Worm (Caenorhabditis elegans) whole organism, L2 larva: ENCODE data around the gene C35B1.4.

ENCODE experiments used
- C34F6.9 ChIP-seq: fragments of 150-350 bp; optimal IDR thresholded peaks from 2 replicates; lab custom pipeline; 2014; ENCODE audit warnings: missing biosample characterization, missing genetic modification characterization
- R02D3.7 ChIP-seq: fragments of 150-350 bp; optimal IDR thresholded peaks from 2 replicates; lab custom pipeline; 2014; ENCODE audit warnings: missing biosample characterization, missing genetic modification characterization
- ama-1 ChIP-seq: fragments of 150-350 bp; optimal IDR thresholded peaks from 2 replicates; lab custom pipeline; 2018; ENCODE audit warnings: inconsistent platforms
- ceh-82 ChIP-seq: fragments of 150-350 bp; optimal IDR thresholded peaks from 2 replicates; lab custom pipeline; 2014; ENCODE audit warnings: missing biosample characterization, missing genetic modification characterization
- crh-2 ChIP-seq: sonication (generic microtip); optimal IDR thresholded peaks from 2 replicates; lab custom pipeline; 2017; ENCODE audit warnings: missing biosample characterization, missing genetic modification characterization
- gmeb-1 ChIP-seq: fragments of 150-350 bp; optimal IDR thresholded peaks from 2 replicates; lab custom pipeline; 2014; ENCODE audit warnings: missing biosample characterization, missing genetic modification characterization
- mab-5 ChIP-seq: fragments of 150-350 bp; optimal IDR thresholded peaks from 2 replicates; lab custom pipeline; 2014; ENCODE audit warnings: missing biosample characterization, missing genetic modification characterization
- mdl-1 ChIP-seq, 2 experiments: fragments of 150-350 bp in 1 of 2; sonication (generic microtip) in 1 of 2; optimal IDR thresholded peaks; 2 replicates each; lab custom pipeline; 2017; ENCODE audit warnings: missing biosample characterization in 2 of 2, missing genetic modification characterization in 2 of 2
- nhr-129 ChIP-seq: fragments of 150-350 bp; optimal IDR thresholded peaks from 2 replicates; lab custom pipeline; 2014; ENCODE audit warnings: missing biosample characterization, missing genetic modification characterization
- nhr-77 ChIP-seq: fragments of 150-350 bp; optimal IDR thresholded peaks from 2 replicates; lab custom pipeline; 2014; ENCODE audit warnings: missing biosample characterization, missing genetic modification characterization
- peb-1 ChIP-seq: fragments of 150-350 bp; optimal IDR thresholded peaks from 2 replicates; lab custom pipeline; 2014; ENCODE audit warnings: missing biosample characterization, missing genetic modification characterization
- snpc-4 ChIP-seq: fragments of 150-350 bp; optimal IDR thresholded peaks from 2 replicates; lab custom pipeline; 2014; ENCODE audit warnings: missing biosample characterization, missing genetic modification characterization
- unc-62 ChIP-seq: fragments of 150-350 bp; optimal IDR thresholded peaks from 2 replicates; lab custom pipeline; 2014; ENCODE audit warnings: missing biosample characterization, missing genetic modification reagents, missing genetic modification characterization

ce11 chrIV:4063573-4063972 lies 16.0 kb upstream of the C35B1.4 start, which contains the start of gene ilys-6:
- TF ChIP-seq peb-1 (no peak), ama-1 (lab: Kevin White, UChicago) (no peak), mdl-1 (tag; optimal IDR thresholded peaks at IDR 0.05; lab: Kevin White, UChicago) (no peak), R02D3.7 (no peak), snpc-4 (no peak), gmeb-1 (tag; lab: Kevin White, UChicago) (no peak), ceh-82 (tag; lab: Kevin White, UChicago) (no peak), C34F6.9 (tag; lab: Kevin White, UChicago) (no peak), nhr-77 (no peak), unc-62 (no peak), mab-5 (tag; lab: Kevin White, UChicago) (no peak), crh-2 (tag; lab: Kevin White, UChicago) (no peak), nhr-129 (tag; lab: Kevin White, UChicago) (no peak)
